Worm (Caenorhabditis elegans) whole organism, L2 larva: ENCODE data around the gene nas-24.

Source experiments
- F13H6.1 ChIP-seq: sonication (generic microtip); optimal IDR thresholded peaks from 2 replicates; lab custom pipeline; 2016; ENCODE audit warnings: missing genetic modification characterization, missing compliant biosample characterization
- ZK546.5 ChIP-seq: sonication (generic microtip); optimal IDR thresholded peaks from 2 replicates; lab custom pipeline; 2017; ENCODE audit warnings: missing biosample characterization, missing genetic modification characterization
- aly-2 ChIP-seq: fragments of 150-350 bp; optimal IDR thresholded peaks from 2 replicates; lab custom pipeline; 2014; ENCODE audit warnings: missing biosample characterization, missing genetic modification characterization
- lsy-2 ChIP-seq, 2 experiments: fragments of 150-350 bp in 1 of 2; sonication (generic microtip) in 1 of 2; optimal IDR thresholded peaks; 2 replicates each; lab custom pipeline; 2014 to 2017; ENCODE audit warnings: missing biosample characterization in 2 of 2, missing genetic modification characterization in 2 of 2
- mdl-1 ChIP-seq, 2 experiments: fragments of 150-350 bp in 1 of 2; sonication (generic microtip) in 1 of 2; optimal IDR thresholded peaks; 2 replicates each; lab custom pipeline; 2017; ENCODE audit warnings: missing biosample characterization in 2 of 2, missing genetic modification characterization in 2 of 2
- nhr-12 ChIP-seq: fragments of 150-350 bp; optimal IDR thresholded peaks from 2 replicates; lab custom pipeline; 2014; ENCODE audit warnings: missing biosample characterization, missing genetic modification characterization
- nhr-237 ChIP-seq: fragments of 150-350 bp; optimal IDR thresholded peaks from 2 replicates; lab custom pipeline; 2014; ENCODE audit warnings: missing biosample characterization, missing genetic modification characterization
- skn-1 ChIP-seq: sonication (generic microtip); optimal IDR thresholded peaks from 2 replicates; lab custom pipeline; 2017; ENCODE audit warnings: missing biosample characterization, missing genetic modification characterization
- snpc-4 ChIP-seq: fragments of 150-350 bp; optimal IDR thresholded peaks from 2 replicates; lab custom pipeline; 2014; ENCODE audit warnings: missing biosample characterization, missing genetic modification characterization
- unc-62 ChIP-seq: fragments of 150-350 bp; optimal IDR thresholded peaks from 2 replicates; lab custom pipeline; 2014; ENCODE audit warnings: missing biosample characterization, missing genetic modification reagents, missing genetic modification characterization
- zag-1 ChIP-seq: fragments of 150-350 bp; optimal IDR thresholded peaks from 2 replicates; lab custom pipeline; 2014; ENCODE audit warnings: missing biosample characterization, missing genetic modification characterization
- ztf-11 ChIP-seq: sonication (generic microtip); optimal IDR thresholded peaks from 2 replicates; lab custom pipeline; 2017; ENCODE audit warnings: missing biosample characterization, missing genetic modification characterization

- no peak for TF ChIP-seq aly-2 (tag; lab: Kevin White, UChicago)
- no peak for TF ChIP-seq ztf-11 (tag; lab: Kevin White, UChicago)
- TF ChIP-seq zag-1 (tag; lab: Kevin White, UChicago), result no peak
- TF ChIP-seq skn-1 (tag; lab: Kevin White, UChicago), result no peak
- TF ChIP-seq mdl-1 (tag; optimal IDR thresholded peaks at IDR 0.05; lab: Kevin White, UChicago), result no peak
- no peak for TF ChIP-seq F13H6.1 (tag; lab: Kevin White, UChicago)
- no peak for TF ChIP-seq snpc-4 (tag; lab: Kevin White, UChicago)
- no peak for TF ChIP-seq unc-62
- no peak for TF ChIP-seq lsy-2 (tag; optimal IDR thresholded peaks at IDR 0.05; lab: Kevin White, UChicago)
- no peak for TF ChIP-seq nhr-12
- no peak for TF ChIP-seq nhr-237 (tag; lab: Kevin White, UChicago)
- no peak for TF ChIP-seq ZK546.5 (tag; lab: Kevin White, UChicago)
Observed at ce11 chrV:13753481-13753880, 15.7 kb upstream of the nas-24 start, which contains the start of gene F20G2.1.
